Fruit fly (Drosophila melanogaster): ENCODE data around the gene ey.
A peak's percentile ranks its signal among the peaks of the same experiment; 100 is the strongest.

The ey gene

dm6 chr4:721774-722173 is 24.3 kb downstream of the ey start (continued):
- TF ChIP-seq sob (GFP tag; IDR thresholded peaks at IDR 0.05) (no peak), CTCF (GFP tag; optimal IDR thresholded peaks at IDR 0.05) (peak; percentile 67), CG1603 (tag; optimal IDR thresholded peaks at IDR 0.05) (peak; percentile 50), pb (GFP tag; optimal IDR thresholded peaks at IDR 0.05) (no peak), bcd (GFP tag; optimal IDR thresholded peaks at IDR 0.05) (no peak), CG14860 (GFP tag; IDR thresholded peaks at IDR 0.05; ENCODE audit: partially characterized antibody) (peak; percentile 21; the same call in 1 of the 3 replicates), CG15514 (GFP tag; optimal IDR thresholded peaks at IDR 0.05) (peak; percentile 63), dan (GFP tag; IDR thresholded peaks at IDR 0.05) (no peak), luna (GFP tag; optimal IDR thresholded peaks at IDR 0.05) (no peak), CG15696 (tag; optimal IDR thresholded peaks at IDR 0.05) (no peak), zen (tag; optimal IDR thresholded peaks at IDR 0.05) (peak; percentile 73), ken (GFP tag; IDR thresholded peaks at IDR 0.05) (no peak), ewg (GFP tag; optimal IDR thresholded peaks at IDR 0.05) (no peak), Fer1 (GFP tag; optimal IDR thresholded peaks at IDR 0.05) (no peak), CG9609 (GFP tag; optimal IDR thresholded peaks at IDR 0.05) (no peak), CG43689 (GFP tag; IDR thresholded peaks at IDR 0.05) (no peak), zen2 (GFP tag; IDR thresholded peaks at IDR 0.05; ENCODE audit: partially characterized antibody) (no peak), Ets97D (GFP tag; optimal IDR thresholded peaks at IDR 0.05) (peak; percentile 26)

- TF ChIP-seq CG6791 (GFP tag; IDR thresholded peaks at IDR 0.05; ENCODE audit: partially characterized antibody) (0 out of 3 replicates have a peak, but pooled peaks have one; percentile 53), CkIIα-i1 (GFP tag; IDR thresholded peaks at IDR 0.05) (no peak), phol (tag; optimal IDR thresholded peaks at IDR 0.05) (peak; percentile 29), Fer1 (GFP tag; optimal IDR thresholded peaks at IDR 0.05) (no peak), crp (GFP tag; optimal IDR thresholded peaks at IDR 0.05) (no peak), CG10267 (tag; optimal IDR thresholded peaks at IDR 0.05) (no peak), CG2199 (GFP tag; IDR thresholded peaks at IDR 0.05) (peak; percentile 81), corto (GFP tag; optimal IDR thresholded peaks at IDR 0.05) (no peak), CG15514 (GFP tag; optimal IDR thresholded peaks at IDR 0.05) (peak; percentile 3)
Measured at dm6 chr4:722319-722718, 24.8 kb downstream of the ey start.

- TF ChIP-seq CG14860 (GFP tag; IDR thresholded peaks at IDR 0.05; ENCODE audit: partially characterized antibody) (peak; percentile 51), HLH4C (GFP tag; IDR thresholded peaks at IDR 0.05; ENCODE audit: partially characterized antibody) (peak; percentile 69), CkIIα-i1 (GFP tag; IDR thresholded peaks at IDR 0.05) (no peak), CG6791 (GFP tag; IDR thresholded peaks at IDR 0.05; ENCODE audit: partially characterized antibody) (peak; percentile 67; the same call in 1 of the 3 replicates), CG12155 (GFP tag; optimal IDR thresholded peaks at IDR 0.05) (no peak), Bgb (GFP tag; IDR thresholded peaks at IDR 0.05; ENCODE audit: partially characterized antibody) (peak; percentile 26; the same call in 1 of the 2 replicates), inv (GFP tag; IDR thresholded peaks at IDR 0.05; ENCODE audit: partially characterized antibody) (0 out of 2 replicates have a peak, but pooled peaks have one; percentile 10), CG16813 (GFP tag; IDR thresholded peaks at IDR 0.05; ENCODE audit: partially characterized antibody) (peak; percentile 62)
Measured at dm6 chr4:722904-723303, 25.4 kb downstream of the ey start.

dm6 chr4:724140-724539 is 26.7 kb downstream of the ey start, which contains the start of gene bt:
Gene bt (plus strand): TSS chr4:724400.
- no peak for TF ChIP-seq CG13296 (GFP tag; optimal IDR thresholded peaks at IDR 0.05)
- peak; percentile 1 for TF ChIP-seq CTCF (GFP tag; optimal IDR thresholded peaks at IDR 0.05)
- TF ChIP-seq CG10543 (GFP tag; optimal IDR thresholded peaks at IDR 0.05): peak; percentile 17
- TF ChIP-seq vvl (GFP tag; IDR thresholded peaks at IDR 0.05): no peak
- no peak for TF ChIP-seq dati (GFP tag; IDR thresholded peaks at IDR 0.05)
- TF ChIP-seq CG2199 (GFP tag; IDR thresholded peaks at IDR 0.05): peak; percentile 93
- no peak for TF ChIP-seq CG14860 (GFP tag; IDR thresholded peaks at IDR 0.05; ENCODE audit: partially characterized antibody)
- TF ChIP-seq CG16779 (GFP tag; IDR thresholded peaks at IDR 0.05): no peak
